Fruit fly (Drosophila melanogaster) whole organism, wandering third instar larva: Measurements from ENCODE around the gene CG7271.

ENCODE experiments used
- CG32264 ChIP-seq: fragments of 200-800 bp; sonication (Bioruptor generic); optimal IDR thresholded peaks from 2 replicates; lab custom pipeline; 2016; ENCODE audit warnings: missing biosample characterization, missing genetic modification characterization
- Jra ChIP-seq: sonication (Bioruptor generic); optimal IDR thresholded peaks from 2 replicates; lab custom pipeline; 2016; ENCODE audit warnings: missing biosample characterization, missing genetic modification characterization
- OdsH ChIP-seq: fragments of 200-800 bp; sonication (Bioruptor generic); optimal IDR thresholded peaks from 2 replicates; lab custom pipeline; 2016; ENCODE audit warnings: missing biosample characterization, mild to moderate bottlenecking, missing genetic modification characterization
- dmrt93B ChIP-seq: fragments of 200-800 bp; sonication (Bioruptor generic); optimal IDR thresholded peaks from 2 replicates; lab custom pipeline; 2018; ENCODE audit warnings: missing biosample characterization, mild to moderate bottlenecking, missing genetic modification characterization
- ey ChIP-seq: fragments of 200-800 bp; sonication (Bioruptor generic); optimal IDR thresholded peaks from 2 replicates; lab custom pipeline; 2016; ENCODE audit warnings: missing biosample characterization, missing genetic modification characterization
- h ChIP-seq: fragments of 200-800 bp; sonication (Bioruptor generic); optimal IDR thresholded peaks from 3 replicates; lab custom pipeline; 2016; ENCODE audit warnings: missing biosample characterization, mild to moderate bottlenecking, missing genetic modification characterization
- lola ChIP-seq: fragments of >200 bp; optimal IDR thresholded peaks from 2 replicates; lab custom pipeline; 2017; ENCODE audit warnings: missing biosample characterization, missing genetic modification characterization
- pan ChIP-seq: fragments of >200 bp; optimal IDR thresholded peaks from 2 replicates; lab custom pipeline; 2017
- psq ChIP-seq: fragments of 200-800 bp; sonication (Bioruptor generic); optimal IDR thresholded peaks from 3 replicates; lab custom pipeline; 2017; ENCODE audit warnings: missing biosample characterization, mild to moderate bottlenecking, missing genetic modification characterization, moderate library complexity
- rgr ChIP-seq: fragments of 200-800 bp; sonication (Bioruptor generic); optimal IDR thresholded peaks from 3 replicates; lab custom pipeline; 2016; ENCODE audit warnings: missing biosample characterization, mild to moderate bottlenecking, missing genetic modification characterization

DNA sequence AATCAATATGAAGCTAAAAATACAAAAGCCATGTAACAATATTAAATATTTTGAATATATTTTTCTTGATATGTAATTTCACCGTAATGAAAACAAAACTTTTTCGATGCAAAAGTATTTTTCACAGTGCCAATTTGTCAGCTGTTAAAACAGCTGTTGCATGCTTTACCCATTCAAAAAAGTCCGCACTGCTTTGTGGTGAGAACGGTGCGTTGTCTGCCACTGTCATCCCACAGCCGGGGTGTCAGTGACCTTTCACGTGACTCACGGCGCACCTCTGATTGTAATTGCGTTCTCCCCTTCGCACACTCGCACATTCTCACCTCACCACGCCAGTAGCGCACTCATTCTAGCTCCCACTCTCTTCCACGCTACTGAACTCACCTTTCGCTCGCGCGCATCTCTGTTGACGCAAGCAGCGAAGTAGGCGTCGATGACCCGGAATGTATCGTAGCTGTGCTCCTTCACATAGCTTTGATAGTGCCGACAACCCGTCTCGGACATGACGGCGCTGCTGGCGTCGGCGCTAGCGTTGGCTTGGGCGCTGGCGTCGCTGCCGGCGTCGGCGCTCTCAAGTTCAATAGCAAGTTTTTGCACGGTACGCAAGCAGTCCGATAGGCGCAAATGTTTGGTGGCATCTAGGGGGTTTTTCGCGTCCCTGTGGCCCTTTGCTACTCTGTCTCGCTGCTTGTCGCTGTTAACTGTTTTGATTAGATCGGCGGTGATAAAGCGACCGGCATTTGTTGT is 32.6 kb downstream of the CG7271 start:
- TF ChIP-seq h (GFP tag; lab: Kevin White, UChicago): peak; percentile 20
- TF ChIP-seq OdsH: no peak
- no peak for TF ChIP-seq lola
- TF ChIP-seq ey (GFP tag; lab: Kevin White, UChicago): peak; percentile 21
- no peak for TF ChIP-seq pan (lab: Kevin White, UChicago)
- no peak for TF ChIP-seq dmrt93B (GFP tag; lab: Kevin White, UChicago)
- TF ChIP-seq rgr: peak; percentile 7
- TF ChIP-seq Jra (GFP tag; lab: Kevin White, UChicago): peak; percentile 87
- peak; percentile 6 for TF ChIP-seq psq (GFP tag; lab: Kevin White, UChicago)
- TF ChIP-seq CG32264: no peak
